Worm (Caenorhabditis elegans) whole organism, L1 larva: ENCODE results near the gene abhd-12.

Experiments
- C16A3.4 ChIP-seq: fragments of 150-350 bp; optimal IDR thresholded peaks from 2 replicates; lab custom pipeline; 2014; ENCODE audit warnings: missing biosample characterization, missing genetic modification characterization
- Y116A8C.19 ChIP-seq: sonication (generic microtip); optimal IDR thresholded peaks from 2 replicates; lab custom pipeline; 2016; ENCODE audit warnings: missing compliant biosample characterization, missing genetic modification characterization, borderline replicate concordance
- aha-1 ChIP-seq: fragments of 150-350 bp; optimal IDR thresholded peaks from 2 replicates; lab custom pipeline; 2014; ENCODE audit warnings: missing biosample characterization, missing genetic modification characterization
- aly-2 ChIP-seq: fragments of 150-350 bp; optimal IDR thresholded peaks from 2 replicates; lab custom pipeline; 2014; ENCODE audit warnings: missing biosample characterization, missing genetic modification characterization
- ama-1 ChIP-seq: fragments of 150-350 bp; optimal IDR thresholded peaks from 2 replicates; lab custom pipeline; 2014
- blmp-1 ChIP-seq: fragments of 150-350 bp; optimal IDR thresholded peaks from 2 replicates; lab custom pipeline; 2014; ENCODE audit warnings: missing biosample characterization, missing genetic modification characterization
- ceh-8 ChIP-seq: fragments of 200-800 bp; sonication (Bioruptor generic); optimal IDR thresholded peaks from 2 replicates; lab custom pipeline; 2018; ENCODE audit warnings: mild to moderate bottlenecking, missing genetic modification characterization, moderate library complexity, missing compliant biosample characterization
- ceh-82 ChIP-seq, 3 experiments: fragments of 150-350 bp in 1 of 3; sonication (generic microtip) in 2 of 3; optimal IDR thresholded peaks; 2 replicates each; lab custom pipeline; 2014 to 2017; ENCODE audit warnings: missing biosample characterization in 3 of 3, missing genetic modification characterization in 3 of 3
- ceh-88 ChIP-seq: fragments of 200-800 bp; sonication (Bioruptor generic); IDR thresholded peaks from 2 replicates; pipeline ENCODE4 v1.3.6; 2022; ENCODE audit warnings: missing genetic modification characterization, missing compliant biosample characterization
- ceh-90 ChIP-seq: sonication (generic microtip); optimal IDR thresholded peaks from 2 replicates; lab custom pipeline; 2016; ENCODE audit warnings: missing genetic modification characterization, missing compliant biosample characterization
- dpl-1 ChIP-seq, 3 experiments: fragments of 150-350 bp in 2 of 3; sonication (generic microtip) in 1 of 3; optimal IDR thresholded peaks; 2 replicates each; lab custom pipeline; 2014 to 2017; ENCODE audit warnings: missing biosample characterization in 3 of 3, missing genetic modification characterization in 3 of 3, missing genetic modification reagents in 3 of 3
- dsc-1 ChIP-seq: sonication (generic microtip); optimal IDR thresholded peaks from 2 replicates; lab custom pipeline; 2016; ENCODE audit warnings: mild to moderate bottlenecking, missing genetic modification characterization, missing compliant biosample characterization
- efl-1 ChIP-seq, 4 experiments: fragments of 150-350 bp; optimal IDR thresholded peaks in 3 of 4; peaks in 1 of 4; 1 replicate in 1 of 4; 2 replicates in 3 of 4; lab custom pipeline; 2014; ENCODE audit warnings: missing biosample characterization in 2 of 4, missing genetic modification characterization in 2 of 4, missing genetic modification reagents in 2 of 4
- efl-3 ChIP-seq: fragments of 200-800 bp; sonication (Bioruptor generic); optimal IDR thresholded peaks from 2 replicates; lab custom pipeline; 2018; ENCODE audit warnings: mild to moderate bottlenecking, missing genetic modification characterization, missing compliant biosample characterization
- elt-3 ChIP-seq, 6 experiments: fragments of 150-350 bp in 1 of 6; sonication (generic microtip); optimal IDR thresholded peaks; 2 replicates each; lab custom pipeline; 2017 to 2018; ENCODE audit warnings: missing biosample characterization in 6 of 6, missing genetic modification characterization in 6 of 6, inconsistent platforms in 1 of 6
- fkh-8 ChIP-seq: sonication (generic microtip); optimal IDR thresholded peaks from 2 replicates; lab custom pipeline; 2016; ENCODE audit warnings: mild to moderate bottlenecking, missing genetic modification characterization, missing compliant biosample characterization
- lin-35 ChIP-seq, 2 experiments: fragments of 150-350 bp; optimal IDR thresholded peaks; 2 replicates each; lab custom pipeline; 2014; ENCODE audit warnings: missing biosample characterization in 2 of 2, missing genetic modification characterization in 2 of 2, missing genetic modification reagents in 2 of 2
- lir-3 ChIP-seq: sonication (generic microtip); optimal IDR thresholded peaks from 2 replicates; lab custom pipeline; 2016; ENCODE audit warnings: mild to moderate bottlenecking, missing genetic modification characterization, moderate library complexity, missing compliant biosample characterization; ENCODE audit not compliant: poor library complexity
- lsy-2 ChIP-seq, 2 experiments: fragments of 150-350 bp; optimal IDR thresholded peaks; 2 replicates each; lab custom pipeline; 2014; ENCODE audit warnings: missing biosample characterization in 2 of 2, missing genetic modification characterization in 2 of 2
- mab-9 ChIP-seq: fragments of 200-800 bp; sonication (Bioruptor generic); IDR thresholded peaks from 2 replicates; pipeline ENCODE4 v1.3.6; 2022; ENCODE audit warnings: missing genetic modification reagents, missing genetic modification characterization, missing compliant biosample characterization
- mep-1 ChIP-seq: fragments of 150-350 bp; optimal IDR thresholded peaks from 2 replicates; lab custom pipeline; 2014; ENCODE audit warnings: missing biosample characterization, missing genetic modification characterization
- nhr-19 ChIP-seq: fragments of 200-800 bp; sonication (Bioruptor generic); conservative IDR thresholded peaks from 2 replicates; pipeline ENCODE4 v1.3.6; 2022; ENCODE audit warnings: missing genetic modification characterization, missing compliant biosample characterization
- nhr-71 ChIP-seq: sonication (generic microtip); optimal IDR thresholded peaks from 2 replicates; lab custom pipeline; 2016; ENCODE audit warnings: mild to moderate bottlenecking, missing genetic modification characterization, moderate library complexity, missing compliant biosample characterization
- nhr-90 ChIP-seq: sonication (generic microtip); optimal IDR thresholded peaks from 2 replicates; lab custom pipeline; 2016; ENCODE audit warnings: mild to moderate bottlenecking, missing genetic modification characterization, missing compliant biosample characterization; ENCODE audit not compliant: poor library complexity
- pag-3 ChIP-seq: sonication (generic microtip); optimal IDR thresholded peaks from 2 replicates; lab custom pipeline; 2017; ENCODE audit warnings: missing genetic modification characterization, mild to moderate bottlenecking, missing compliant biosample characterization, antibody characterized with exemption, borderline replicate concordance; ENCODE audit not compliant: insufficient read depth
- pax-3 ChIP-seq: fragments of 200-800 bp; sonication (Bioruptor generic); optimal IDR thresholded peaks from 2 replicates; lab custom pipeline; 2018; ENCODE audit warnings: mild to moderate bottlenecking, missing genetic modification characterization, moderate library complexity, missing compliant biosample characterization
- skn-1 ChIP-seq: fragments of 150-350 bp; optimal IDR thresholded peaks from 2 replicates; lab custom pipeline; 2014; ENCODE audit warnings: missing biosample characterization, missing genetic modification characterization
- sup-37 ChIP-seq: fragments of 200-800 bp; sonication (Bioruptor generic); optimal IDR thresholded peaks from 2 replicates; lab custom pipeline; 2018; ENCODE audit warnings: mild to moderate bottlenecking, missing genetic modification characterization, missing compliant biosample characterization
- tbx-2 ChIP-seq: sonication (generic microtip); optimal IDR thresholded peaks from 2 replicates; lab custom pipeline; 2016; ENCODE audit warnings: missing genetic modification characterization, missing compliant biosample characterization
- unc-130 ChIP-seq: fragments of 150-350 bp; optimal IDR thresholded peaks from 2 replicates; lab custom pipeline; 2017; ENCODE audit warnings: missing biosample characterization, missing genetic modification characterization, inconsistent platforms
- unc-30 ChIP-seq: sonication (generic microtip); optimal IDR thresholded peaks from 2 replicates; lab custom pipeline; 2017; ENCODE audit warnings: missing biosample characterization, missing genetic modification characterization
- unc-98 ChIP-seq: fragments of 200-800 bp; sonication (Bioruptor generic); IDR thresholded peaks from 2 replicates; pipeline ENCODE4 v1.3.6; 2022; ENCODE audit warnings: missing genetic modification characterization, missing compliant biosample characterization
- xbp-1 ChIP-seq: sonication (generic microtip); optimal IDR thresholded peaks from 2 replicates; lab custom pipeline; 2016; ENCODE audit warnings: missing genetic modification characterization, missing compliant biosample characterization
- zip-4 ChIP-seq: fragments of 200-800 bp; sonication (Bioruptor generic); optimal IDR thresholded peaks from 2 replicates; lab custom pipeline; 2018; ENCODE audit warnings: mild to moderate bottlenecking, missing genetic modification characterization, moderate library complexity, missing compliant biosample characterization

Gene abhd-12

DNA sequence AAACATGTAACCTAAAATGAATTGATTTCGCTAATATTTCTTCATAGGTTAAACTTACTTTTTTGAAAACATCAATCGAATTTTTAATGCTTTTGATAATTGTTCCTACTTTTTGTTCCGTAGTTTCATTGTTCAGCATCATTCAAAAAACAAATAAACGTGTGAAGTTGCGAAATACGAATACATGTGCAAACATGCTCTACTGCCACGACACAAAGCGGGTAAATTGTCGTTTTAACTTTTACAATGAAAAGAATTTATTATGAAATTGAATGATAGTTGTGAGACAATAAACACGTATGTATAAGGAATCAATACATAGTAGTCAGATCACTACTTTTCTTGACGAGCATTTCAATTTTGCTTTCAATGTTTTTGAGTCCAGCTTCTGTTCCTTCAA is 28.5 kb upstream of the abhd-12 start, which contains the start of gene F26D11.12:
F26D11.12 (minus strand) TSS at position 145 of the 400 bp plus-strand sequence.
- TF ChIP-seq lsy-2 (tag; optimal IDR thresholded peaks at IDR 0.05; lab: Kevin White, UChicago) (peak in 1 of 2 experiments; percentile 44), C16A3.4 (peak; percentile 15), ceh-88 (no peak), pag-3 (tag; lab: Kevin White, UChicago) (no peak), ceh-82 (tag; optimal IDR thresholded peaks at IDR 0.05; lab: Kevin White, UChicago) (peak in 1 of 3 experiments; percentile 4), skn-1 (tag; lab: Kevin White, UChicago) (peak; percentile 62), dpl-1 (GFP tag; optimal IDR thresholded peaks at IDR 0.05; lab: Kevin White, UChicago) (peak; percentile 44 to 73 (median 66)), zip-4 (peak; percentile 38), aly-2 (tag; lab: Kevin White, UChicago) (no peak), sup-37 (GFP tag; lab: Kevin White, UChicago) (no peak), lin-35 (GFP tag; optimal IDR thresholded peaks at IDR 0.05; lab: Kevin White, UChicago) (peak; percentile 22 to 86), efl-1 (optimal IDR thresholded peaks at IDR 0.05; lab: Kevin White, UChicago) (peak; percentile 56 to 66), efl-1 (GFP tag; optimal IDR thresholded peaks at IDR 0.05 in 1 of 2; lab: Kevin White, UChicago) (peak; percentile 68 to 98), nhr-19 (GFP tag; lab: Robert Waterston, UW) (no peak)

DNA sequence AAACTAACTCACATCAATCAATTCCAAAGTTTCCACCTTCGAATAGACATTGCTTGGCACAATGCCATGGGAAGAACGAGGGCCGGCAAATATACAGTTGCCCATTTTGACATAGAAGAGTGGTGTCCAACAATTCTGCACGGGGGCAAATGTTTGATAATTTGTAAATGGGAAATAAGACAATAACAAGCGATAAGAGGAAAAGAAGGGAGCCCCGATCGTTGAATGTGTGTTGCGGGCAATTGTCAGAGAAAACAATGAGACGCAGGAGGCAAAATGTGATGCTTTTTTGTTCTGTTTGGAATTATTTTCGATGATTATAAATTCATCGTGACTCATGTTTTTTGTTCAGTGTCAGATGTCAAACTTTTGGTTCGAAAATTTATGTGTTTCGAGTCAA is 27.5 kb upstream of the abhd-12 start, which contains the start of gene pals-34:
pals-34 (minus strand) TSS at position 280 of the 400 bp plus-strand sequence.
- no peak for TF ChIP-seq aha-1 (tag; lab: Kevin White, UChicago)
- TF ChIP-seq efl-1 (optimal IDR thresholded peaks at IDR 0.05; lab: Kevin White, UChicago) = no peak
- TF ChIP-seq efl-1 (GFP tag; optimal IDR thresholded peaks at IDR 0.05 in 1 of 2; lab: Kevin White, UChicago) = peak in 1 of 2 experiments; percentile 87

DNA sequence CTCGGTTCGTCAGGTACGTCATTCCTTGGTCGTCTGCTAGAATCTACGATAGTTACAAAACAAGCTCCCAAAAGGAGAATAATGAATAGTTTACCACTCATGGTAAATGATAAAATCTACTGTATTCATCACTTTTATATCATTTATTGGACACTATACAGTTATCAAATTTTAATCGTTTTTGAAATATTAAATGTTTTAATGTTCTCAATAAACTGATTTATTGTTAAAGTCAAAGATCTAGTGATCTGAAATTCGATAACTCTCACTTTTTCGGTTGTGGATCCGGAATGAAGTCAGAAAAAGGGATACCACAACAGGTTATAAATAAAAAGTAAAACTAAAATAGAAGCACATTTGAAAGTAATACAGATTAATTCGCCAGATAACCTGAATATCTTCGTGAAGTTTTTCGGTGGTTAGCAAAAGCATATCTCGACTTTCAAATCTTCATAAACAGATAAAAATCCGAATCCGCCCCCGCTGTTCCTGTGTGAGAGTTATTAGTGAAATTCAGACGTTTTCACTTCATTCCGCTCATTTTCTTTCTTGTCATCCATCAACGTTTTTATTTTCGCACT is 24.8 kb upstream of the abhd-12 start, which contains the start of the genes clec-217 and F26D11.2:
clec-217 (minus strand) TSS at position 101 of the 581 bp plus-strand sequence.
F26D11.2 (plus strand) TSS at position 531 of the 581 bp plus-strand sequence.
- TF ChIP-seq lin-35 (GFP tag; optimal IDR thresholded peaks at IDR 0.05; lab: Kevin White, UChicago) (no peak), ceh-90 (tag; lab: Kevin White, UChicago) (no peak), lir-3 (tag; lab: Kevin White, UChicago) (no peak), ceh-8 (GFP tag; lab: Kevin White, UChicago) (no peak), blmp-1 (tag; lab: Kevin White, UChicago) (peak; percentile 40)

DNA sequence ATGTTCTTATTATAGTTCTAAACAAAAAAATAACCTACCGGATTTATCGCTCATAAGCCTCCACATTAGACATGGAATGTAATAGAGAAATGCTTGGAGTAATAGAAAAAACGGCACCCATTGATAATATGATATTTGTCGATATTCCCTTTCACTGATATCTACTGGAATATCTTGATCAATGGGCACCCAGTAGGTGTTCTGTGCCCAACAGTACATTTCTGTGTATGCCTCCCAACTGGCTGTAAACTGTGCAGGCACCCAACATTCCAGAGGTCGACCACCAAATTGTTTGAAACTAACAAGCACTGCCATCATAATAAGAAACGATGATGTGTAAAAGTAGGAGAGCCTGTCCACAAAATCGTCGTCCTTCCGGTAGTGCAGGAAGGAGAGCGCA is 19.2 kb upstream of the abhd-12 start:
- TF ChIP-seq mep-1 (tag; lab: Kevin White, UChicago) = no peak
- TF ChIP-seq nhr-71 = no peak
- no peak for TF ChIP-seq nhr-90
- no peak for TF ChIP-seq lin-35 (GFP tag; optimal IDR thresholded peaks at IDR 0.05; lab: Kevin White, UChicago)
- TF ChIP-seq mab-9 (GFP tag; lab: Robert Waterston, UW) = no peak
- TF ChIP-seq dpl-1 (GFP tag; optimal IDR thresholded peaks at IDR 0.05; lab: Kevin White, UChicago) = no peak
- TF ChIP-seq pag-3 (tag; lab: Kevin White, UChicago) = no peak
- no peak for TF ChIP-seq ama-1 (lab: Kevin White, UChicago)
- no peak for TF ChIP-seq elt-3 (tag; optimal IDR thresholded peaks at IDR 0.05; lab: Kevin White, UChicago)
- TF ChIP-seq nhr-19 (GFP tag; lab: Robert Waterston, UW) = no peak
- TF ChIP-seq, all 84 proteins: peak for 0

DNA sequence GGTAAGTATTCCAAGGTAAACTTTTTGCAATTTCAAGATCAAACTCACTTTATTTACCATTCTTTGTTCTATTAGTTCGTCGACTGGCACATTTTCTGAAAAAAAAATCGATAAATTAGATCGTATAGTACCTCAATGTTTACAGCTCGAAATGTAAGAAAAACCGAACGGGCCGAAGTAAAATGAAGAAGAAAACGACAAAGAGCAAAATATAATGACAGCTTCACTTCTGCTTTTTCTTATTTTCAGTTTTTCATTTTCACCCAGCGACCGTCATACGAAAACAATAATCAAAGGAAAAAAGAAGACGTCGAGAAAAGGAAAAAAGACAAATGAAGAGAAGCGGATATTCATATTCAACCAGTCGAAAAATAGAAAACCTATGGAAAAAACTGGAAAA is 14.6 kb upstream of the abhd-12 start, which contains the start of gene che-7:
che-7 (minus strand) TSS at position 101 of the 400 bp plus-strand sequence.
- TF ChIP-seq unc-30 (no peak), Y116A8C.19 (no peak), fkh-8 (tag; lab: Kevin White, UChicago) (no peak), pax-3 (tag; lab: Kevin White, UChicago) (no peak), tbx-2 (no peak), aly-2 (tag; lab: Kevin White, UChicago) (no peak), efl-3 (GFP tag; lab: Kevin White, UChicago) (no peak), mep-1 (tag; lab: Kevin White, UChicago) (no peak), unc-98 (GFP tag; lab: Robert Waterston, UW) (no peak), dsc-1 (tag; lab: Kevin White, UChicago) (no peak), lir-3 (tag; lab: Kevin White, UChicago) (no peak), lsy-2 (tag; optimal IDR thresholded peaks at IDR 0.05; lab: Kevin White, UChicago) (no peak), unc-130 (no peak), xbp-1 (tag; lab: Kevin White, UChicago) (no peak), skn-1 (tag; lab: Kevin White, UChicago) (no peak)
